Fruit fly (Drosophila melanogaster): ENCODE measurements around the gene CG14540.

CG14540 gene

DNA sequence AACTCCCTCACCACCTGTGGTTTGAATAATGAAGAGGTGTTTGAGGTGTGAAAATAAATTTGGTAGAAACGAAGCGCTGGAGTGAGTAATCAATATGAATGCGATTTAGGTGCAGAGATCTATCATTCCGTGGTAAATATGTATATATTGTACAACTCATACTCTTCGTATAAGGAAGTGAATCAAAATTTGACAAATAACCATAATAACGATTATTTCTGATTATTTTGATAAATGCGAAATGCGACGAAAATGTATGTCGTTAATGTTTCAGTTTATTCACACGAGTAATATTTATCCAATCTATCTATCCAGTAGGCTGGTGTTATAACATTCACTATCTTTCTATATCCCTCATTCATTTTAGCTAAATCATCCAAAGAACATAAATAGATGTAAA is at the start of gene CG14540:
CG14540 (plus strand) TSS at position 301 of the 400 bp plus-strand sequence.
- TF ChIP-seq psq (optimal IDR thresholded peaks at IDR 0.05), result no peak
- no peak for TF ChIP-seq pan (optimal IDR thresholded peaks at IDR 0.05)
- TF ChIP-seq CG8478 (optimal IDR thresholded peaks at IDR 0.05), result no peak
- TF ChIP-seq usp (GFP tag; optimal IDR thresholded peaks at IDR 0.05), result no peak
- no peak for TF ChIP-seq EcR (GFP tag; optimal IDR thresholded peaks at IDR 0.05)

DNA sequence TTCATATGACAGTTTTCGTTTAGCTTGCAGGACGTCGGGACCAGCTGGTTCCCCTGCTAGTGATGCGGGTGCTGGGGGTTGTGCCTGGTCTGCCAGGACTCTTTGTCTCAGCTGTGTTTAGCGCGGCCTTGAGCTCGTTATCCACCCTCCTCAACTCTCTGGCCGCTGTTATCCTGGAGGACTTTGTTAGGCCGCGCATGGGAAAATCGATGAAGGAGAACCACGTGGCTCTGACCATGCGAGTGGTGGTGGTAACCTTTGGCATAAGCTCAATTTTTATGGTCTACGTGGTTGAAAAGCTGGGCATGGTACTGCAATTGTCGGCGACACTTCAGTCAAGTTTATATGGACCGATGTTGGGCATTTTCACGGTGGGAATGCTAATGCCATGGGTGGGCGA is 39.2 kb upstream of the CG14540 start:
- TF ChIP-seq EcR (GFP tag; optimal IDR thresholded peaks at IDR 0.05) (no peak), psq (optimal IDR thresholded peaks at IDR 0.05) (no peak), Dll (optimal IDR thresholded peaks at IDR 0.05) (no peak), CG8478 (optimal IDR thresholded peaks at IDR 0.05) (no peak), pan (optimal IDR thresholded peaks at IDR 0.05) (no peak), usp (GFP tag; optimal IDR thresholded peaks at IDR 0.05) (no peak)

DNA sequence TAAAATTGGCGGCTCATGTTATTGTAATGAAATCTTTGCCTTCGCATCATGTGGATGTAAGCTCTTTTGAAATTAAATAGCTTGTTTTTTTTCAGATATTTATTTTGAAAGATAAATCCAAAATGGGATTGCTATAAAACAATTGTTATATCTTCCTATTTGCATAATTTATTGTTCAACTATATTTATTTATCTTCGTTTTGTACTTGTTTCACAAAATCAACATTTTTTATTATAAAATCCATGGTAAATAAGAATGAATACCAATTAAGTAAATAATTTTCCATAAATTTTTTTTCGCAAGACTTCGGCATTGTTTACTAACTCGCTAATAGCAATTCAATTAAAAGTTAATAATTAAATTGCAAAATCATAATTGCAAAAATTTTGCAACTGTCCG is 36.5 kb upstream of the CG14540 start, which contains the start of gene CG14546:
CG14546 (minus strand) TSS at position 101 of the 400 bp plus-strand sequence.
- TF ChIP-seq psq (optimal IDR thresholded peaks at IDR 0.05) (no peak), usp (GFP tag; optimal IDR thresholded peaks at IDR 0.05) (no peak), EcR (GFP tag; optimal IDR thresholded peaks at IDR 0.05) (no peak), CG8478 (optimal IDR thresholded peaks at IDR 0.05) (no peak), pan (optimal IDR thresholded peaks at IDR 0.05) (no peak), Dll (optimal IDR thresholded peaks at IDR 0.05) (no peak)

DNA sequence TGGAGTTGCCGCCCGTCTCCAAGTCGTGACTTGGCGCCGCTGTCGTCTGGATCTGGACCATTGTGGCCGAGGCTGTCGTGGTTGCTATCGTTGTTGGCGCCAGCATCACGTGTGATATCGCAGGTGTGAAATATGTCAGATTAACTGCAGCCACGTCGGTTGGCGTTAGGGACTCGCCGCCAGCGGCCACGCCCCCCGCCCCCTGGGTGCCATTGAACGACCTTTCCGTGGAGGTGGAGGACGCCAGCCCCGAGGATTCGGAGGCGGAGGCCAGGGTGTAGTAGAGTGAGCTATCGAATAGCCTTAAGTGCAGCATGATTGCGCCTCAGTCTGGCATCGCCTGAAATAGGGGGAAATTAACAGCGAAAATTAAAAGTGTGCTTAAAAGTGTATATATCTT is 17.8 kb upstream of the CG14540 start:
- no peak for TF ChIP-seq psq (optimal IDR thresholded peaks at IDR 0.05)
- TF ChIP-seq CG8478 (optimal IDR thresholded peaks at IDR 0.05), result no peak
- no peak for TF ChIP-seq usp (GFP tag; optimal IDR thresholded peaks at IDR 0.05)
- no peak for TF ChIP-seq Dll (optimal IDR thresholded peaks at IDR 0.05)
- no peak for TF ChIP-seq EcR (GFP tag; optimal IDR thresholded peaks at IDR 0.05)
- no peak for TF ChIP-seq pan (optimal IDR thresholded peaks at IDR 0.05)

DNA sequence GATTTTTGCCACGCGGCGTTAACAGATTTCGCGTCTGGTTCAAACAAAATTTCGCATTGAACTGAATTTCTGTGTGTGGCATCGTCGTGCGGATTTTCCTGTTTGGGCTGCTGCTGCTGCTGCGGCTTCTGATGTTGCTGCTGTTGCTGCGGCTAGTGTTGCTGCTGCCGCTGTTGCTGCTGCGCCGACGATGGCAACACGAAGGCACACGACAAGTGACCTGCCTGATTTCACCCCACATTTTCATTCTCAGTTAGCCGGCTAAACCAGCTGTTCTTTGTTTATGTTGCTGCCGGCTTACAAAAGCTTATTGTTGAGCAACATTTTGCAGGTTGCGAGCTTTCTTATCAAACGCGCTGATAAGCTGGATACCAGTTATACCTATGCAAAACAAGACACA is 3.0 kb upstream of the CG14540 start, which contains the start of gene CCAP-R:
CCAP-R (minus strand) TSS at position 179 of the 400 bp plus-strand sequence.
- TF ChIP-seq Dll (optimal IDR thresholded peaks at IDR 0.05) (no peak), usp (GFP tag; optimal IDR thresholded peaks at IDR 0.05) (no peak), CG8478 (optimal IDR thresholded peaks at IDR 0.05) (no peak), psq (optimal IDR thresholded peaks at IDR 0.05) (no peak), EcR (GFP tag; optimal IDR thresholded peaks at IDR 0.05) (no peak), pan (optimal IDR thresholded peaks at IDR 0.05) (no peak)

DNA sequence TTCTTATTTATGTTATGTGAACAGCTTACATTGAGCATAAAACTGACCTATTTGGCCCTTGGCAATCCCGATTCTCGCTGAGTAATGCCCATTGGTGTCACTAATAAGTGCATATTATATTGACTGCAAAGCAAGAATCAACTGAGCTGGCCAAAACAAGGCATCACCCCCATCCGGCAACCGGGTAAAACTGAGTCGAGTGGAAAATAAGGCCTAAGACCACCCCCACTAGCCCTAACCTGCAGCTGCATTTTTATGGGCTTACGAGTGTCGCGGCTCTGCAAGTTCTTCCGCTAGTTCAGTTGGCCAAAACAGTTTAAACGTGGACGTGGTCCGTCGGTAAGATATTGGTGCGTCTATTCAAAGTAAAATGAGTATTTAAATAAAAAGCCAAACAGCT is 2.6 kb downstream of the CG14540 start, which contains the start of gene boss:
boss (plus strand) TSS at position 301 of the 400 bp plus-strand sequence.
- no peak for TF ChIP-seq psq (optimal IDR thresholded peaks at IDR 0.05)
- no peak for TF ChIP-seq pan (optimal IDR thresholded peaks at IDR 0.05)
- no peak for TF ChIP-seq CG8478 (optimal IDR thresholded peaks at IDR 0.05)
- TF ChIP-seq usp (GFP tag; optimal IDR thresholded peaks at IDR 0.05), result no peak
- TF ChIP-seq Dll (optimal IDR thresholded peaks at IDR 0.05), result no peak
- TF ChIP-seq EcR (GFP tag; optimal IDR thresholded peaks at IDR 0.05), result no peak

DNA sequence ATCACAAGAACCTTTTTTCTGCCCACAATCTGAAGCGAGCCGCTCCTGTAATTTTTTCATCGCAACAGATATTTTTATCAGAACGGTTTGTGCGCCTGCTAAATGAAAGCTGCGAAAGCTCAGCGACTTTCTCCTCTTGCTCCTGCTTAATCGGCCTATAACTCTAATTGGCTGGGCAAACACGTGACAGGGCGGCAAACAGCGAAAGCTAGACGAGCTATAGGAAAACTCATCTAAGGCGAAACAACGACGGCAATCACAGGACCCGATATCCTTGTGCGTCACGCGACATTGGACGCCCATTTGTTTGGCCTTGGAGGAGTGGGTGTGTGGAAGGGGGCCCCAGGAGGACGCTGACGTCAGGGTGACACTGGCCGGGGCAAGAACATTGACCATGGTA is 7.9 kb downstream of the CG14540 start:
- TF ChIP-seq psq (optimal IDR thresholded peaks at IDR 0.05) (no peak), CG8478 (optimal IDR thresholded peaks at IDR 0.05) (no peak), usp (GFP tag; optimal IDR thresholded peaks at IDR 0.05) (no peak)

DNA sequence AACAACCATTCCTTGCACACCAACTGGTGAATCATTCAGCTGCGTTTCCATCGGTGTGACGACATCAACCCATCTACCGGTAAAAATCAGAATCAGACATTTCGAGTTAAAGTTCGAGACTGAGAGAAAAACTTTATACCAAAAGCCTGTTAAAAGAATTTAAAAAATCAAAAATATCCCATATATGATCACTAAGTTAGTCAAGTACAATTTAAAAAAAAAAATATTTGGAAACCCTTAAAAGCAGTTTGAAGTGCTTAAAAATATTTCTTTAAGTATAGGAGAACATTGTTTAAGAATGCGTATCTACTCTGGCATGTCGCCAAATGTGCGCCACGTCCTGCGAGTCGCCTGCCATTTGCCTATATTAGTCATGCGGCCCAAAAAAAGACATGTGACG is 9.4 kb downstream of the CG14540 start:
- no peak for TF ChIP-seq psq (optimal IDR thresholded peaks at IDR 0.05)
- no peak for TF ChIP-seq EcR (GFP tag; optimal IDR thresholded peaks at IDR 0.05)
- no peak for TF ChIP-seq CG8478 (optimal IDR thresholded peaks at IDR 0.05)
- TF ChIP-seq usp (GFP tag; optimal IDR thresholded peaks at IDR 0.05), result no peak
- no peak for TF ChIP-seq pan (optimal IDR thresholded peaks at IDR 0.05)
- no peak for TF ChIP-seq Dll (optimal IDR thresholded peaks at IDR 0.05)

DNA sequence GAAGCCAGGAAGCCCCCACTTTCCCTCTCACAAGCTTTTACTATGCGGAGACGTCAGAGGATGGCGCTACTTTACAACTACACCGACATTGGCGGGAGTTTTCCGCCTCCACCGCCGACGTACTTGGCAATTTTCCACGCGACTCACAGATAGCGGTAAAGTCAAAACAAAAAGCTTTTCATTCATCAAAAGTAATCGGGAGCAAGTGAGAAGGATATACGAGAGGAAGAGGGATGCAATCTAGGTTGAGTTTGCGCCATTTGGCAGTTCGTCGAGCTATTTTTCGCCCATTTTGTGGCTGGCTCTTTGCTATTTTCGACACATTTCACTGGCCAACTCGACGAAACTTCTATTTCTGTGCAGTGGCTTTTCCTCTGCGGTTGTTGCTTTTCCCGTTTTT is 9.8 kb downstream of the CG14540 start:
- TF ChIP-seq usp (GFP tag; optimal IDR thresholded peaks at IDR 0.05) (no peak), Dll (optimal IDR thresholded peaks at IDR 0.05) (no peak), psq (optimal IDR thresholded peaks at IDR 0.05) (no peak), EcR (GFP tag; optimal IDR thresholded peaks at IDR 0.05) (no peak), pan (optimal IDR thresholded peaks at IDR 0.05) (no peak), CG8478 (optimal IDR thresholded peaks at IDR 0.05) (no peak)

DNA sequence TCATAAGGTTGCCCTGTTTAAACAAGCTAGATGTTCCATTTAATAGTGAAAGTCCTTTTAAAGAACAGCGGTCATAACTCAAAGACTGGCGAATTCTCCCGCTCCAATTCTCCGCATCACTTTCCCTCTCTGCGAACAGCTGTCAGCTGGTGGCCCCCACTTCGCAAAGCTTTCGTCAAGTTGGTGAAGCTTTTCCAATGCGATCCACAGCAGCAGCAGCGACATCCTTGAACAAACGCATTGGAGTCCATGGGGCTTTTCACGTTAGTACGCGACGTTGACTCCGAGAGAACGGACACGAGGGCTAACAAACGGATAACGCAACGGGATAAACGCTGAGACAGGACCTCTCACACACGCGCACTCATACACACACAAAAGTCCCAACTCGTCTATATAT is 10.7 kb downstream of the CG14540 start, which contains the start of gene fid:
fid (plus strand) TSS at position 301 of the 400 bp plus-strand sequence.
- no peak for TF ChIP-seq EcR (GFP tag; optimal IDR thresholded peaks at IDR 0.05)
- no peak for TF ChIP-seq usp (GFP tag; optimal IDR thresholded peaks at IDR 0.05)
- no peak for TF ChIP-seq pan (optimal IDR thresholded peaks at IDR 0.05)
- no peak for TF ChIP-seq CG8478 (optimal IDR thresholded peaks at IDR 0.05)
- TF ChIP-seq Dll (optimal IDR thresholded peaks at IDR 0.05), result no peak
- no peak for TF ChIP-seq psq (optimal IDR thresholded peaks at IDR 0.05)

DNA sequence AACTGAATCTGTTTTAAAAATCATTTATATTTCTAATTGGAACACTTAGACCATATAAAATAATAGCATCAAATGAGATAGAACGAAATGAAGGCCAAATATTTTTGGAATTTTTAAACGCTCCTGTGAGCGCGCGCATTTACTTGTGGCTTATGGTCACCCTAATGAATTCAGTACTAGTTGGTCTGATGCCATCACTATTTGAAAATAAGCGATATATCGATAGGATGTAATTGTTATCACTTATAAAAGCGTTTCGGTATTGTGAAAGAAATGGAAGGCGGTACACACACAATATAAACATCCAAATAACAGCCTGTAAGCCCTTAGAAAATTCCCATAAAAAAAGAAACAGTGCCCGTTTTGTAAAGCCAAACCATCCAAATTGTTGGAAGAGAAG is 23.7 kb downstream of the CG14540 start, which contains the start of gene Nf1:
Nf1 (plus strand) TSS at position 280 of the 400 bp plus-strand sequence.
- TF ChIP-seq CG8478 (optimal IDR thresholded peaks at IDR 0.05) (no peak), psq (optimal IDR thresholded peaks at IDR 0.05) (no peak), Dll (optimal IDR thresholded peaks at IDR 0.05) (no peak), EcR (GFP tag; optimal IDR thresholded peaks at IDR 0.05) (no peak), usp (GFP tag; optimal IDR thresholded peaks at IDR 0.05) (no peak), pan (optimal IDR thresholded peaks at IDR 0.05) (no peak)

DNA sequence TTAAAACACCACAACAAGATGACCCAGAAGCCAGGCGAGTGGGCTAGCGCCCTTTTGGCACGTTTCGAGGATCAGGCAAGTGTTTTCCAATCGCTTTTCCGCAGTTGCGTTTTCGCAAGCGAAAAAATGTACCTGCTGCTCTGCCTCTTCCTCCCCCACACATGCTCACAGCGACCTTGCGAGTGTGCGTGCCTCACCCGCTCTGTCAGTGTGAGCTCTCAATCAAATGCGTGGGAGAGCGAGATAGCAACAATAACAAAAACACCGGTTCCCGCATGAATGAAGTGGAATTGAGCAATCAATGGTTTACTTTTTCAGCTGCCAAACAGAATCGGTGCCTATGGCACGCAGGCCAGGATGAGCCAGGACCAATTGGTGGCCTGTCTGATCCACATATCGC is 24.2 kb downstream of the CG14540 start:
- TF ChIP-seq EcR (GFP tag; optimal IDR thresholded peaks at IDR 0.05), result no peak
- no peak for TF ChIP-seq Dll (optimal IDR thresholded peaks at IDR 0.05)
- no peak for TF ChIP-seq usp (GFP tag; optimal IDR thresholded peaks at IDR 0.05)
- no peak for TF ChIP-seq psq (optimal IDR thresholded peaks at IDR 0.05)
- no peak for TF ChIP-seq pan (optimal IDR thresholded peaks at IDR 0.05)
- no peak for TF ChIP-seq CG8478 (optimal IDR thresholded peaks at IDR 0.05)

All from whole organism.